Fruit fly (Drosophila melanogaster) whole organism, embryonic: ENCODE measurements around the gene RpS17.

ENCODE experiments used
- Adf1 ChIP-seq: fragments of 200-800 bp; sonication (Bioruptor generic); IDR thresholded peaks from 2 replicates; pipeline ENCODE4 v1.3.6; 2022; ENCODE audit warnings: missing biosample characterization, missing genetic modification characterization
- Aef1 ChIP-seq: fragments of 200-800 bp; sonication (Bioruptor generic); IDR thresholded peaks from 3 replicates; pipeline ENCODE4 v1.3.6; 2022; ENCODE audit warnings: missing biosample characterization, missing genetic modification characterization
- Blimp-1 ChIP-seq: fragments of 200-800 bp; sonication (Bioruptor generic); optimal IDR thresholded peaks from 3 replicates; lab custom pipeline; 2018; ENCODE audit warnings: missing biosample characterization, missing genetic modification characterization, mild to moderate bottlenecking, moderate library complexity, missing genetic modification reagents
- CG10321 ChIP-seq: fragments of 200-800 bp; sonication (Bioruptor generic); IDR thresholded peaks from 2 replicates; pipeline ENCODE4 v1.3.6; 2022; ENCODE audit warnings: missing biosample characterization, missing genetic modification characterization
- CG11695 ChIP-seq: fragments of 200-800 bp; sonication (Bioruptor generic); IDR thresholded peaks from 3 replicates; pipeline ENCODE4 v1.3.6; 2022; ENCODE audit warnings: missing biosample characterization, missing genetic modification characterization
- CG12219 ChIP-seq: fragments of 200-800 bp; sonication (Bioruptor generic); optimal IDR thresholded peaks from 3 replicates; lab custom pipeline; 2018; ENCODE audit warnings: missing biosample characterization, mild to moderate bottlenecking, missing genetic modification characterization
- CG12236 ChIP-seq: fragments of 200-800 bp; sonication (Bioruptor generic); optimal IDR thresholded peaks from 2 replicates; lab custom pipeline; 2016; ENCODE audit warnings: missing biosample characterization, missing genetic modification characterization
- CG12391 ChIP-seq: fragments of 200-800 bp; sonication (Bioruptor generic); optimal IDR thresholded peaks from 3 replicates; lab custom pipeline; 2018; ENCODE audit warnings: missing biosample characterization, mild to moderate bottlenecking, missing genetic modification characterization, moderate library complexity
- CG12744 ChIP-seq: fragments of 200-800 bp; sonication (Bioruptor generic); optimal IDR thresholded peaks from 2 replicates; lab custom pipeline; 2016; ENCODE audit warnings: missing biosample characterization, missing genetic modification characterization
- CG15011 ChIP-seq: fragments of 200-800 bp; sonication (Bioruptor generic); optimal IDR thresholded peaks from 3 replicates; lab custom pipeline; 2018; ENCODE audit warnings: missing biosample characterization, mild to moderate bottlenecking, missing genetic modification characterization
- CG15269 ChIP-seq: fragments of 200-800 bp; sonication (Bioruptor generic); optimal IDR thresholded peaks from 2 replicates; lab custom pipeline; 2018; ENCODE audit warnings: missing biosample characterization, mild to moderate bottlenecking, missing genetic modification characterization, moderate library complexity
- CG3407 ChIP-seq: fragments of 200-800 bp; sonication (Bioruptor generic); optimal IDR thresholded peaks from 2 replicates; lab custom pipeline; 2018; ENCODE audit warnings: missing biosample characterization, mild to moderate bottlenecking, missing genetic modification characterization
- CG4328 ChIP-seq: fragments of 200-800 bp; sonication (Bioruptor generic); optimal IDR thresholded peaks from 3 replicates; lab custom pipeline; 2017; ENCODE audit warnings: missing biosample characterization, missing genetic modification reagents, missing genetic modification characterization
- CG4404 ChIP-seq: fragments of 200-800 bp; sonication (Bioruptor generic); IDR thresholded peaks from 2 replicates; pipeline ENCODE4 v1.3.6; 2022; ENCODE audit warnings: missing biosample characterization, missing genetic modification characterization
- CG5953 ChIP-seq: fragments of 200-800 bp; sonication (Bioruptor generic); IDR thresholded peaks from 2 replicates; pipeline ENCODE4 v1.3.6; 2022; ENCODE audit warnings: missing biosample characterization, missing genetic modification characterization
- CG6683 ChIP-seq: fragments of 200-800 bp; sonication (Bioruptor generic); optimal IDR thresholded peaks from 2 replicates; lab custom pipeline; 2017; ENCODE audit warnings: missing biosample characterization, mild to moderate bottlenecking, missing genetic modification characterization, missing genetic modification reagents
- CG7839 ChIP-seq: fragments of 200-800 bp; sonication (Bioruptor generic); optimal IDR thresholded peaks from 3 replicates; lab custom pipeline; 2018; ENCODE audit warnings: missing biosample characterization, mild to moderate bottlenecking, missing genetic modification characterization, moderate library complexity
- CG8765 ChIP-seq: fragments of 200-800 bp; sonication (Bioruptor generic); IDR thresholded peaks from 2 replicates; pipeline ENCODE4 v1.3.6; 2022; ENCODE audit warnings: missing biosample characterization, missing genetic modification characterization
- CG9817 ChIP-seq: fragments of 200-800 bp; sonication (Bioruptor generic); optimal IDR thresholded peaks from 2 replicates; lab custom pipeline; 2018; ENCODE audit warnings: missing biosample characterization, mild to moderate bottlenecking, missing genetic modification characterization, moderate library complexity
- CHES-1-like ChIP-seq: fragments of 200-800 bp; sonication (Bioruptor generic); optimal IDR thresholded peaks from 2 replicates; lab custom pipeline; 2016; ENCODE audit warnings: missing biosample characterization, missing genetic modification characterization
- Camta ChIP-seq: fragments of 200-800 bp; sonication (Bioruptor generic); optimal IDR thresholded peaks from 2 replicates; lab custom pipeline; 2016; ENCODE audit warnings: missing biosample characterization, missing genetic modification characterization
- Dfd ChIP-seq, 2 experiments: fragments of >200 bp; optimal IDR thresholded peaks; 2 replicates each; lab custom pipeline; 2017; ENCODE audit warnings: missing biosample characterization in 2 of 2, missing genetic modification characterization in 2 of 2
- HLH3B ChIP-seq: fragments of 200-800 bp; sonication (Bioruptor generic); IDR thresholded peaks from 2 replicates; pipeline ENCODE4 v1.3.6; 2022; ENCODE audit warnings: missing biosample characterization, missing genetic modification characterization
- HLH54F ChIP-seq: fragments of 200-800 bp; sonication (Bioruptor generic); optimal IDR thresholded peaks from 3 replicates; lab custom pipeline; 2016; ENCODE audit warnings: missing biosample characterization, missing genetic modification characterization
- Hr51 ChIP-seq, 2 experiments: fragments of 200-800 bp; sonication (Bioruptor generic); optimal IDR thresholded peaks; 2 replicates in 1 of 2; 3 replicates in 1 of 2; lab custom pipeline; 2016 to 2018; ENCODE audit warnings: missing biosample characterization in 2 of 2, missing genetic modification characterization in 2 of 2, mild to moderate bottlenecking in 1 of 2, moderate library complexity in 1 of 2
- NC2α ChIP-seq: fragments of 200-800 bp; sonication (Bioruptor generic); optimal IDR thresholded peaks from 2 replicates; lab custom pipeline; 2016; ENCODE audit warnings: missing biosample characterization, missing genetic modification characterization
- NK7.1 ChIP-seq: fragments of 200-800 bp; sonication (Bioruptor generic); optimal IDR thresholded peaks from 3 replicates; lab custom pipeline; 2016; ENCODE audit warnings: missing biosample characterization, missing genetic modification characterization
- Nf-YA ChIP-seq: fragments of 200-800 bp; sonication (Bioruptor generic); IDR thresholded peaks from 2 replicates; pipeline ENCODE4 v1.3.6; 2022; ENCODE audit warnings: missing biosample characterization, missing genetic modification characterization
- PHDP ChIP-seq: fragments of 200-800 bp; sonication (Bioruptor generic); optimal IDR thresholded peaks from 3 replicates; lab custom pipeline; 2018; ENCODE audit warnings: missing biosample characterization, mild to moderate bottlenecking, missing genetic modification characterization, moderate library complexity
- aop ChIP-seq: fragments of 200-800 bp; sonication (Bioruptor generic); IDR thresholded peaks from 2 replicates; pipeline ENCODE4 v1.3.6; 2022; ENCODE audit warnings: missing biosample characterization, missing genetic modification characterization
- br ChIP-seq: fragments of >200 bp; optimal IDR thresholded peaks from 2 replicates; lab custom pipeline; 2017
- cad ChIP-seq: fragments of >200 bp; optimal IDR thresholded peaks from 2 replicates; lab custom pipeline; 2017; ENCODE audit warnings: missing biosample characterization, missing genetic modification characterization
- dan ChIP-seq: fragments of 200-800 bp; sonication (Bioruptor generic); IDR thresholded peaks from 2 replicates; pipeline ENCODE4 v1.3.6; 2022; ENCODE audit warnings: missing biosample characterization, missing genetic modification characterization
- dpn ChIP-seq, 2 experiments: fragments of 200-800 bp; sonication (Bioruptor generic); optimal IDR thresholded peaks; 3 replicates each; lab custom pipeline; 2016; ENCODE audit warnings: missing biosample characterization in 2 of 2, missing genetic modification characterization in 2 of 2
- eyg ChIP-seq: fragments of 200-800 bp; sonication (Bioruptor generic); optimal IDR thresholded peaks from 3 replicates; lab custom pipeline; 2016; ENCODE audit warnings: missing biosample characterization, missing genetic modification characterization
- gce ChIP-seq: fragments of 200-800 bp; sonication (Bioruptor generic); IDR thresholded peaks from 3 replicates; pipeline ENCODE4 v1.3.6; 2022; ENCODE audit warnings: missing biosample characterization, missing genetic modification characterization
- her ChIP-seq: fragments of 200-800 bp; sonication (Bioruptor generic); optimal IDR thresholded peaks from 2 replicates; lab custom pipeline; 2016; ENCODE audit warnings: missing biosample characterization, missing genetic modification characterization
- insv ChIP-seq, 2 experiments: fragments of 200-800 bp; sonication (Bioruptor generic); optimal IDR thresholded peaks; 3 replicates each; lab custom pipeline; 2016 to 2018; ENCODE audit warnings: missing biosample characterization in 2 of 2, missing genetic modification characterization in 2 of 2
- kay ChIP-seq: fragments of 200-800 bp; sonication (Bioruptor generic); optimal IDR thresholded peaks from 2 replicates; lab custom pipeline; 2016; ENCODE audit warnings: missing biosample characterization, missing genetic modification characterization
- pb ChIP-seq: fragments of 200-800 bp; sonication (Bioruptor generic); optimal IDR thresholded peaks from 3 replicates; lab custom pipeline; 2016; ENCODE audit warnings: missing biosample characterization, missing genetic modification characterization
- pros ChIP-seq: fragments of 200-800 bp; sonication (Bioruptor generic); optimal IDR thresholded peaks from 3 replicates; lab custom pipeline; 2019; ENCODE audit warnings: missing biosample characterization, mild to moderate bottlenecking, missing genetic modification characterization, moderate library complexity
- pum ChIP-seq: fragments of 200-800 bp; sonication (Bioruptor generic); optimal IDR thresholded peaks from 2 replicates; lab custom pipeline; 2016; ENCODE audit warnings: missing biosample characterization, missing genetic modification characterization
- rib ChIP-seq: fragments of 200-800 bp; sonication (Bioruptor generic); IDR thresholded peaks from 2 replicates; pipeline ENCODE4 v1.3.6; 2022; ENCODE audit warnings: missing biosample characterization, missing genetic modification characterization
- tgo ChIP-seq: fragments of 200-800 bp; sonication (Bioruptor generic); IDR thresholded peaks from 3 replicates; pipeline ENCODE4 v1.3.6; 2022; ENCODE audit warnings: missing biosample characterization, missing genetic modification characterization
- tin ChIP-seq: fragments of 200-800 bp; sonication (Bioruptor generic); optimal IDR thresholded peaks from 3 replicates; lab custom pipeline; 2016; ENCODE audit warnings: missing biosample characterization, missing genetic modification characterization
- toy ChIP-seq: fragments of 200-800 bp; sonication (Bioruptor generic); IDR thresholded peaks from 2 replicates; pipeline ENCODE4 v1.3.6; 2022; ENCODE audit warnings: missing biosample characterization, missing genetic modification characterization
- vfl ChIP-seq: fragments of 200-800 bp; sonication (Bioruptor generic); optimal IDR thresholded peaks from 2 replicates; lab custom pipeline; 2016; ENCODE audit warnings: missing biosample characterization, missing genetic modification characterization
- vvl ChIP-seq: fragments of 200-800 bp; sonication (Bioruptor generic); IDR thresholded peaks from 2 replicates; pipeline ENCODE4 v1.3.6; 2022; ENCODE audit warnings: missing biosample characterization, missing genetic modification characterization
- zen ChIP-seq: fragments of 200-800 bp; sonication (Bioruptor generic); optimal IDR thresholded peaks from 3 replicates; lab custom pipeline; 2018; ENCODE audit warnings: missing biosample characterization, mild to moderate bottlenecking, missing genetic modification characterization, moderate library complexity
- zen2 ChIP-seq: fragments of 200-800 bp; sonication (Bioruptor generic); IDR thresholded peaks from 3 replicates; pipeline ENCODE4 v1.3.6; 2022; ENCODE audit warnings: missing biosample characterization, missing genetic modification characterization; ENCODE audit not compliant: partially characterized antibody
- zfh2 ChIP-seq: fragments of 200-800 bp; sonication (Bioruptor generic); optimal IDR thresholded peaks from 2 replicates; lab custom pipeline; 2016; ENCODE audit warnings: missing biosample characterization, missing genetic modification characterization

RpS17 gene

DNA sequence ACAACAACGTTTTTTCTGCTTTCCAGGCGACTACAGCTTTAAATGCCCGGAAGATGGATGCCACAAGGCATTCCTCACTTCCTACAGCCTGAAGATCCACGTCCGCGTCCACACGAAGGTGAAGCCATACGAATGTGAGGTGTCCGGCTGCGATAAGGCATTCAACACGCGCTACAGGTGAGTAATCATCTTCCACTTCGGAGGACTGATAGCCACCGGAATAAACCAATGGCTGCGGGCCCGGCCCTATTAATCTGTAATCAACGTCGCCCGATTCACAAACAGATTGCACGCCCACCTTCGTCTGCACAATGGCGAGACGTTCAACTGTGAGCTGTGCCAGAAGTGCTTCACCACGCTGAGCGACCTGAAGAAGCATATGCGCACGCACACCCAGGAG is 6.2 kb upstream of the RpS17 start (continued):
- TF ChIP-seq aop (GFP tag; lab: Robert Waterston, UW) = no peak

DNA sequence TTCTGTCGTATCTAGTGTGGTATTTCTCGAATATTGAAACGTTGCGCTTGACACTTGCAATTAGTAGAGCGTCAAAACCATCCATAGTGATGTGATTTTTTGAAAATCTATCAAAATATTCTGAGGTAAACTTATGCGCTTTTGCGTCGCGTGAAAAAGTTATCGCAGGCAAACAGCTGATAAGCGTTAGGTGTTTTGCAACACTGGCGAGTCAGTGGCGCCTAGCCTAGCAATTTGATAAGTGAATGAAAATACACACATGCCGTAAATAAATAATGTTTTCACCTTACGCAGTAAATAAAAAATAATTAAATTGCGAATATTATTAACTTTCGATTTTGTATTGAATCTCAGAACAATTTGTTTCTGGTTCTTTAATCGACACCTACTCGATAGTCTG is 5.7 kb upstream of the RpS17 start, which contains the start of gene CG42526:
TSS of gene CG42526 (minus strand) at position 85 of the 400 bp plus-strand sequence.
- no peak for TF ChIP-seq CG8765 (GFP tag; lab: Robert Waterston, UW)
- TF ChIP-seq NC2α (GFP tag; lab: Kevin White, UChicago) = no peak
- no peak for TF ChIP-seq CG12219
- no peak for TF ChIP-seq kay
- TF ChIP-seq CG15269 (tag; lab: Kevin White, UChicago) = peak; percentile 48
- peak; percentile 36 for TF ChIP-seq PHDP (tag; lab: Kevin White, UChicago)
- TF ChIP-seq CG11695 (GFP tag; lab: Robert Waterston, UW) = no peak
- TF ChIP-seq pum = no peak
- no peak for TF ChIP-seq zen (tag; lab: Kevin White, UChicago)
- peak in 1 of 2 experiments; percentile 58 for TF ChIP-seq dpn (GFP tag; optimal IDR thresholded peaks at IDR 0.05; lab: Kevin White, UChicago)
- no peak for TF ChIP-seq Nf-YA (GFP tag; lab: Robert Waterston, UW)
- no peak for TF ChIP-seq Camta (GFP tag; lab: Kevin White, UChicago)
- no peak for TF ChIP-seq CG5953 (GFP tag; lab: Robert Waterston, UW)
- no peak for TF ChIP-seq br (lab: Kevin White, UChicago)
- TF ChIP-seq CG12236 (GFP tag; lab: Kevin White, UChicago) = no peak
- TF ChIP-seq eyg = peak; percentile 11
- no peak for TF ChIP-seq NK7.1
- TF ChIP-seq her (GFP tag; lab: Kevin White, UChicago) = peak; percentile 45
- peak; percentile 36 for TF ChIP-seq CG12744
- TF ChIP-seq insv (GFP tag; optimal IDR thresholded peaks at IDR 0.05; lab: Kevin White, UChicago) = no peak
- peak; percentile 7 for TF ChIP-seq tin (GFP tag; lab: Kevin White, UChicago)
- no peak for TF ChIP-seq cad (GFP tag; lab: Kevin White, UChicago)
- no peak for TF ChIP-seq HLH3B (GFP tag; lab: Robert Waterston, UW)
- peak; percentile 61 for TF ChIP-seq vfl (GFP tag; lab: Kevin White, UChicago)
- no peak for TF ChIP-seq Dfd (GFP tag; optimal IDR thresholded peaks at IDR 0.05; lab: Kevin White, UChicago)
- peak; percentile 28 to 50 for TF ChIP-seq Hr51 (GFP tag; optimal IDR thresholded peaks at IDR 0.05; lab: Kevin White, UChicago)
- no peak for TF ChIP-seq dan (GFP tag; lab: Robert Waterston, UW)
- TF ChIP-seq rib = no peak
- no peak for TF ChIP-seq CG7839 (tag; lab: Kevin White, UChicago)
- TF ChIP-seq CG4404 (GFP tag; lab: Robert Waterston, UW) = no peak
- TF ChIP-seq CG4328 = no peak
- TF ChIP-seq vvl (GFP tag; lab: Robert Waterston, UW) = peak; percentile 51
- TF ChIP-seq Adf1 (GFP tag; lab: Robert Waterston, UW) = 0 out of 2 replicates have a peak, but pooled peaks have one; percentile 17
- TF ChIP-seq pros (GFP tag; lab: Kevin White, UChicago) = no peak
- TF ChIP-seq Blimp-1 (GFP tag; lab: Kevin White, UChicago) = no peak
- TF ChIP-seq gce = no peak
- no peak for TF ChIP-seq CG3407
- peak; percentile 5 for TF ChIP-seq pb (GFP tag; lab: Kevin White, UChicago)
- no peak; the same call in 2 of the 3 replicates for TF ChIP-seq zen2
- TF ChIP-seq CG10321 (GFP tag; lab: Robert Waterston, UW) = 0 out of 2 replicates have a peak, but pooled peaks have one; percentile 11
- TF ChIP-seq CG6683 (GFP tag; lab: Kevin White, UChicago) = no peak
- TF ChIP-seq CG15011 = no peak
- peak; percentile 63 for TF ChIP-seq zfh2 (GFP tag; lab: Kevin White, UChicago)
- no peak for TF ChIP-seq tgo (GFP tag; lab: Robert Waterston, UW)
- TF ChIP-seq CG9817 = peak; percentile 24
- peak; percentile 52 for TF ChIP-seq HLH54F
- no peak for TF ChIP-seq Aef1 (GFP tag; lab: Robert Waterston, UW)
- TF ChIP-seq CG12391 (tag; lab: Kevin White, UChicago) = peak; percentile 56
- TF ChIP-seq toy (GFP tag; lab: Robert Waterston, UW) = no peak
- no peak for TF ChIP-seq CHES-1-like (GFP tag; lab: Kevin White, UChicago)
